Worm (Caenorhabditis elegans) whole organism, young adult: ENCODE results near the gene W03A5.1.
A peak's percentile ranks its signal among the peaks of the same experiment; 100 is the strongest.

Experiments used
- D2030.7 ChIP-seq: fragments of 200-800 bp; sonication (Bioruptor generic); IDR thresholded peaks from 2 replicates; pipeline ENCODE4 v1.3.6; 2022; ENCODE audit warnings: missing genetic modification reagents, missing genetic modification characterization, missing compliant biosample characterization
- F33H1.4 ChIP-seq: fragments of 200-800 bp; sonication (Bioruptor generic); IDR thresholded peaks from 2 replicates; pipeline ENCODE4 v1.3.6; 2022; ENCODE audit warnings: missing genetic modification reagents, missing genetic modification characterization, missing compliant biosample characterization
- F52B5.7 ChIP-seq: sonication (generic microtip); optimal IDR thresholded peaks from 2 replicates; lab custom pipeline; 2016; ENCODE audit warnings: mild to moderate bottlenecking, missing genetic modification characterization, missing compliant biosample characterization
- F57C9.4 ChIP-seq: sonication (generic microtip); optimal IDR thresholded peaks from 2 replicates; lab custom pipeline; 2017; ENCODE audit warnings: mild to moderate bottlenecking, missing genetic modification characterization, missing compliant biosample characterization
- Y56A3A.18 ChIP-seq: fragments of 200-800 bp; sonication (Bioruptor generic); IDR thresholded peaks from 2 replicates; pipeline ENCODE4 v1.3.6; 2022; ENCODE audit warnings: missing genetic modification reagents, missing genetic modification characterization, missing compliant biosample characterization
- Y79H2A.3 ChIP-seq: fragments of 200-800 bp; sonication (Bioruptor generic); conservative IDR thresholded peaks from 2 replicates; pipeline ENCODE4 v1.3.6; 2022; ENCODE audit warnings: missing genetic modification reagents, missing genetic modification characterization, missing compliant biosample characterization
- Y95B8A.8 ChIP-seq: fragments of 200-800 bp; sonication (Bioruptor generic); IDR thresholded peaks from 2 replicates; pipeline ENCODE4 v1.3.6; 2022; ENCODE audit warnings: missing genetic modification reagents, missing genetic modification characterization, missing compliant biosample characterization
- aptf-2 ChIP-seq: fragments of 200-800 bp; sonication (Bioruptor generic); conservative IDR thresholded peaks from 2 replicates; pipeline ENCODE4 v1.3.6; 2022; ENCODE audit warnings: missing genetic modification reagents, missing genetic modification characterization, missing compliant biosample characterization
- athp-1 ChIP-seq: sonication (generic microtip); optimal IDR thresholded peaks from 2 replicates; lab custom pipeline; 2017; ENCODE audit warnings: mild to moderate bottlenecking, missing genetic modification characterization, missing compliant biosample characterization
- attf-3 ChIP-seq: fragments of 200-800 bp; sonication (Bioruptor generic); conservative IDR thresholded peaks from 2 replicates; pipeline ENCODE4 v1.3.6; 2022; ENCODE audit warnings: missing genetic modification reagents, missing genetic modification characterization, missing compliant biosample characterization
- attf-5 ChIP-seq: fragments of 200-800 bp; sonication (Bioruptor generic); optimal IDR thresholded peaks from 2 replicates; lab custom pipeline; 2018; ENCODE audit warnings: mild to moderate bottlenecking, missing genetic modification characterization, missing compliant biosample characterization
- ceh-91 ChIP-seq: fragments of 200-800 bp; sonication (Bioruptor generic); IDR thresholded peaks from 2 replicates; pipeline ENCODE4 v1.3.6; 2022; ENCODE audit warnings: missing genetic modification reagents, missing genetic modification characterization, missing compliant biosample characterization
- dox-1 ChIP-seq: fragments of 200-800 bp; sonication (Bioruptor generic); IDR thresholded peaks from 2 replicates; pipeline ENCODE4 v1.3.6; 2022; ENCODE audit warnings: missing genetic modification reagents, missing genetic modification characterization, missing compliant biosample characterization
- efl-1 ChIP-seq: fragments of 150-350 bp; optimal IDR thresholded peaks from 2 replicates; lab custom pipeline; 2014; ENCODE audit warnings: missing biosample characterization, missing genetic modification reagents, missing genetic modification characterization
- ekl-4 ChIP-seq: fragments of 200-800 bp; sonication (Bioruptor generic); IDR thresholded peaks from 2 replicates; pipeline ENCODE4 v1.3.6; 2022; ENCODE audit warnings: missing genetic modification reagents, missing genetic modification characterization, missing compliant biosample characterization
- him-1 ChIP-seq: sonication (generic microtip); optimal IDR thresholded peaks from 2 replicates; lab custom pipeline; 2016; ENCODE audit warnings: missing genotype, missing genetic modification reagents, missing genetic modification characterization, missing compliant biosample characterization
- hlh-26 ChIP-seq: fragments of 200-800 bp; sonication (Bioruptor generic); conservative IDR thresholded peaks from 2 replicates; pipeline ENCODE4 v1.3.6; 2022; ENCODE audit warnings: missing genetic modification reagents, missing genetic modification characterization, missing compliant biosample characterization
- hmg-1.2 ChIP-seq: fragments of 200-800 bp; sonication (Bioruptor generic); IDR thresholded peaks from 2 replicates; pipeline ENCODE4 v1.3.6; 2022; ENCODE audit warnings: missing genetic modification reagents, missing genetic modification characterization, missing compliant biosample characterization
- hrde-1 ChIP-seq: sonication (generic microtip); optimal IDR thresholded peaks from 2 replicates; lab custom pipeline; 2016; ENCODE audit warnings: missing genetic modification characterization, mild to moderate bottlenecking, missing compliant biosample characterization, moderate library complexity, missing genotype, missing genetic modification reagents, borderline replicate concordance
- lin-54 ChIP-seq: fragments of 200-800 bp; sonication (Bioruptor generic); optimal IDR thresholded peaks from 2 replicates; lab custom pipeline; 2018; ENCODE audit warnings: mild to moderate bottlenecking, missing genetic modification characterization, missing compliant biosample characterization
- lsl-1 ChIP-seq: fragments of 200-800 bp; sonication (Bioruptor generic); optimal IDR thresholded peaks from 2 replicates; lab custom pipeline; 2018; ENCODE audit warnings: mild to moderate bottlenecking, missing genetic modification characterization, moderate library complexity, missing compliant biosample characterization
- madf-6 ChIP-seq: fragments of 200-800 bp; sonication (Bioruptor generic); IDR thresholded peaks from 2 replicates; pipeline ENCODE4 v1.3.6; 2022; ENCODE audit warnings: missing genetic modification reagents, missing genetic modification characterization, missing compliant biosample characterization
- madf-8 ChIP-seq: fragments of 200-800 bp; sonication (Bioruptor generic); conservative IDR thresholded peaks from 2 replicates; pipeline ENCODE4 v1.3.6; 2022; ENCODE audit warnings: missing genetic modification reagents, missing genetic modification characterization, missing compliant biosample characterization
- mcd-1 ChIP-seq: fragments of 200-800 bp; sonication (Bioruptor generic); IDR thresholded peaks from 2 replicates; pipeline ENCODE4 v1.3.6; 2022; ENCODE audit warnings: missing genetic modification reagents, missing genetic modification characterization, missing compliant biosample characterization
- mel-28 ChIP-seq: sonication (generic microtip); optimal IDR thresholded peaks from 2 replicates; lab custom pipeline; 2016; ENCODE audit warnings: borderline replicate concordance, mild to moderate bottlenecking, missing genetic modification characterization, missing compliant biosample characterization
- nfya-1 ChIP-seq: sonication (generic microtip); optimal IDR thresholded peaks from 2 replicates; lab custom pipeline; 2017; ENCODE audit warnings: antibody characterized with exemption, missing compliant biosample characterization, missing genetic modification characterization, borderline replicate concordance; ENCODE audit not compliant: insufficient read depth
- nfya-2 ChIP-seq: fragments of 200-800 bp; sonication (Bioruptor generic); IDR thresholded peaks from 2 replicates; pipeline ENCODE4 v1.3.6; 2022; ENCODE audit warnings: missing genetic modification reagents, missing genetic modification characterization, missing compliant biosample characterization
- nhr-27 ChIP-seq: fragments of 200-800 bp; sonication (Bioruptor generic); optimal IDR thresholded peaks from 2 replicates; lab custom pipeline; 2018; ENCODE audit warnings: mild to moderate bottlenecking, missing genetic modification characterization, moderate library complexity, missing compliant biosample characterization
- nhr-80 ChIP-seq: sonication (generic microtip); optimal IDR thresholded peaks from 2 replicates; lab custom pipeline; 2016; ENCODE audit warnings: missing genetic modification characterization, missing compliant biosample characterization
- pbrm-1 ChIP-seq: fragments of 200-800 bp; sonication (Bioruptor generic); IDR thresholded peaks from 2 replicates; pipeline ENCODE4 v1.3.6; 2022; ENCODE audit warnings: missing genetic modification reagents, missing genetic modification characterization, missing compliant biosample characterization
- pha-4 ChIP-seq: fragments of 150-350 bp; sonication (generic microtip); optimal IDR thresholded peaks from 2 replicates; lab custom pipeline; 2014; ENCODE audit warnings: missing biosample characterization, missing genetic modification reagents, missing genetic modification characterization
- rcor-1 ChIP-seq: fragments of 200-800 bp; sonication (Bioruptor generic); IDR thresholded peaks from 2 replicates; pipeline ENCODE4 v1.3.6; 2022; ENCODE audit warnings: missing genetic modification reagents, missing genetic modification characterization, missing compliant biosample characterization
- snpc-1.3 ChIP-seq: sonication (generic microtip); optimal IDR thresholded peaks from 2 replicates; lab custom pipeline; 2017; ENCODE audit warnings: missing genetic modification characterization, mild to moderate bottlenecking, missing compliant biosample characterization, antibody characterized with exemption, moderate library complexity, missing genotype, missing genetic modification reagents; ENCODE audit not compliant: insufficient read depth
- snpc-3.4 ChIP-seq: sonication (generic microtip); optimal IDR thresholded peaks from 2 replicates; lab custom pipeline; 2017; ENCODE audit warnings: missing genetic modification characterization, mild to moderate bottlenecking, missing compliant biosample characterization, antibody characterized with exemption, moderate library complexity, missing genotype, missing genetic modification reagents
- snpc-4 ChIP-seq, 5 experiments: fragments of 150-350 bp in 1 of 5; sonication (generic microtip) in 4 of 5; optimal IDR thresholded peaks; 2 replicates each; lab custom pipeline; 2014 to 2018; ENCODE audit warnings: missing genetic modification characterization in 5 of 5, missing biosample characterization in 3 of 5, antibody characterized with exemption in 2 of 5, mild to moderate bottlenecking in 2 of 5, missing compliant biosample characterization in 2 of 5, missing genotype in 2 of 5, moderate library complexity in 2 of 5, missing genetic modification reagents in 1 of 5
- somi-1 ChIP-seq: fragments of 200-800 bp; sonication (Bioruptor generic); optimal IDR thresholded peaks from 2 replicates; lab custom pipeline; 2018; ENCODE audit warnings: mild to moderate bottlenecking, missing genetic modification characterization, missing compliant biosample characterization
- tbp1 ChIP-seq: fragments of 200-800 bp; sonication (Bioruptor generic); optimal IDR thresholded peaks from 2 replicates; lab custom pipeline; 2018; ENCODE audit warnings: mild to moderate bottlenecking, missing genetic modification characterization, missing compliant biosample characterization
- tlf-1 ChIP-seq: fragments of 200-800 bp; sonication (Bioruptor generic); optimal IDR thresholded peaks from 2 replicates; lab custom pipeline; 2018; ENCODE audit warnings: mild to moderate bottlenecking, missing genetic modification characterization, missing compliant biosample characterization
- xnd-1 ChIP-seq: sonication (generic microtip); optimal IDR thresholded peaks from 2 replicates; lab custom pipeline; 2016; ENCODE audit warnings: missing genotype, missing genetic modification reagents, missing genetic modification characterization, missing compliant biosample characterization
- ztf-28 ChIP-seq: fragments of 200-800 bp; sonication (Bioruptor generic); IDR thresholded peaks from 2 replicates; pipeline ENCODE4 v1.3.6; 2022; ENCODE audit warnings: missing genetic modification reagents, missing genetic modification characterization, missing compliant biosample characterization

The W03A5.1 gene

DNA sequence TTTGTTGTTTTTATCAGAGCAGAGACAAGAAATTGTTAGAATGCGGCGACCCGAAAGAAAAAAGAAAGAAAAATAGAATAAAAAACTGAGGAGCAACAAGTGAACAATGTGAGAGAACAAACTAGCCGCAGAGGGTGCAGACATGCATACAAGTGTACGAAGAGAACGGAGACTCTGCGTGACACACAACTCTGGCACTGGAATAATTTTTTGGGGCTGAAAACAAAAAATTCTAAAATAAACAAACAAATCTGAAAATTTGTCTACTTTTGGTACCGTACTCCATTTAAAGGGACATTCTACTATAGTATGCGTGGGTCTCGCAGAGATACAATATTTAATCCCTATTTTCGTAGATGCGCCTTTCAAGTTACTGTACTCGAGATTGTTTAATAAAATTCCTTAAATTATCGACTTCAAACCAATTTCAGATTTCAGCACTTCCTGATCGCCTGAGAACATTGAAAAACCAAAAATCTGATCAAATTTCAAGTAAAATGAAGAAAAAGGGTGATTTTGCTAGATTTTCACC lies 32.6 kb upstream of the W03A5.1 start (continued):
- TF ChIP-seq Y95B8A.8 (GFP tag; lab: Robert Waterston, UW) (no peak), lsl-1 (GFP tag; lab: Kevin White, UChicago) (peak; percentile 94), xnd-1 (peak; percentile 78), nfya-1 (tag; lab: Kevin White, UChicago) (no peak), madf-8 (peak; percentile 67), dox-1 (GFP tag; lab: Robert Waterston, UW) (peak; percentile 44; the same call in 1 of the 2 replicates), athp-1 (peak; percentile 1)
- TF ChIP-seq, all 124 proteins: peak for 17

DNA sequence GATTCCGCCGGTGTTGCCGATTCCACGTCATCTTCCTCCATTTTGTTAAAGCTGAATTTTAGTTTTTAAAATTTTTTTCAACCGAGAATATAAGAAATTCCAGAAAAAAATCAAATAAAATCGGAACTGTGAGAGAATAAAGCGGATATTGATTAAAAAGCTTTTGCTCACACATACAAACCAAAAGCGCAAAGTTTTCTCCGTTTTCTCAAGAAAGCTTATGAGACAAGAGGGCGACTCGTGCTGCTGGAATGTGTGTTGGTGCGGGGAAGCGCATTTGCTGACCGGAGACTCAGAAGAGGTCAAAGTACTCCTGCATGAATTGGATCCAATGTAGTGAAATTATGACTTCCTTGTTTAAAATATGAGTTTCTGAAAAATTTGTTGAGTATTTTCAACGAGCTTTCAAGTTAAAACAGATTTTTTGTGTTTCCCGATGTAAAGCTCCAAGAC lies 27.8 kb upstream of the W03A5.1 start, which contains the start of gene paqr-2:
paqr-2 (minus strand) TSS at position 51 of the 453 bp plus-strand sequence.
- TF ChIP-seq pha-4 (tag; lab: Kevin White, UChicago) (peak; percentile 11), nhr-80 (tag; lab: Kevin White, UChicago) (peak; percentile 38), attf-5 (GFP tag; lab: Kevin White, UChicago) (peak; percentile 52), Y56A3A.18 (no peak), hmg-1.2 (GFP tag; lab: Robert Waterston, UW) (0 out of 2 replicates have a peak, but pooled peaks have one; percentile 18), attf-3 (GFP tag; lab: Robert Waterston, UW) (no peak), mcd-1 (GFP tag; lab: Robert Waterston, UW) (peak; percentile 56)
- TF ChIP-seq, all 124 proteins: peak for 5

ce11 chrIII:5380554-5380953 lies 27.1 kb upstream of the W03A5.1 start:
- TF ChIP-seq nhr-27 (tag; lab: Kevin White, UChicago), result no peak
- no peak for TF ChIP-seq mel-28 (tag; lab: Kevin White, UChicago)
- no peak for TF ChIP-seq attf-5 (GFP tag; lab: Kevin White, UChicago)
- TF ChIP-seq dox-1 (GFP tag; lab: Robert Waterston, UW), result peak; percentile 42; the same call in 1 of the 2 replicates
- TF ChIP-seq lsl-1 (GFP tag; lab: Kevin White, UChicago), result peak; percentile 99
- peak; percentile 5 for TF ChIP-seq snpc-1.3 (tag; lab: Kevin White, UChicago)
- TF ChIP-seq lin-54 (GFP tag; lab: Kevin White, UChicago), result peak; percentile 28
- no peak for TF ChIP-seq mcd-1 (GFP tag; lab: Robert Waterston, UW)
- peak; percentile 23 for TF ChIP-seq tbp1 (GFP tag; lab: Kevin White, UChicago)
- peak; percentile 76 for TF ChIP-seq madf-8
- peak; percentile 22 for TF ChIP-seq tlf-1 (GFP tag; lab: Kevin White, UChicago)
- 0 out of 2 replicates have a peak, but pooled peaks have one; percentile 9 for TF ChIP-seq rcor-1 (GFP tag; lab: Robert Waterston, UW)
- TF ChIP-seq Y95B8A.8 (GFP tag; lab: Robert Waterston, UW), result 0 out of 2 replicates have a peak, but pooled peaks have one; percentile 28
- TF ChIP-seq hrde-1 (tag; lab: Kevin White, UChicago), result no peak
- peak; percentile 29 for TF ChIP-seq efl-1
- no peak for TF ChIP-seq somi-1 (GFP tag; lab: Kevin White, UChicago)
- peak; percentile 75 for TF ChIP-seq snpc-3.4
- TF ChIP-seq ceh-91 (GFP tag; lab: Robert Waterston, UW), result peak; percentile 68
- peak; percentile 94 for TF ChIP-seq xnd-1
- 0 out of 2 replicates have a peak, but pooled peaks have one; percentile 20 for TF ChIP-seq Y79H2A.3 (GFP tag; lab: Robert Waterston, UW)
- TF ChIP-seq D2030.7 (GFP tag; lab: Robert Waterston, UW), result peak; percentile 65
- no peak for TF ChIP-seq nfya-2
- no peak for TF ChIP-seq hlh-26 (GFP tag; lab: Robert Waterston, UW)
- TF ChIP-seq madf-6 (GFP tag; lab: Robert Waterston, UW), result peak; percentile 91
- peak; percentile 56 for TF ChIP-seq him-1
- TF ChIP-seq snpc-4 (GFP tag; optimal IDR thresholded peaks at IDR 0.05; lab: Kevin White, UChicago), result no peak
- TF ChIP-seq snpc-4 (tag; optimal IDR thresholded peaks at IDR 0.05; lab: Kevin White, UChicago), result peak in 2 of 4 experiments; percentile 2 to 56
- TF ChIP-seq F52B5.7 (tag; lab: Kevin White, UChicago), result no peak
- peak; percentile 16 for TF ChIP-seq athp-1
- peak; percentile 93 for TF ChIP-seq F33H1.4 (GFP tag; lab: Robert Waterston, UW)
- TF ChIP-seq F57C9.4 (tag; lab: Kevin White, UChicago), result no peak
- TF ChIP-seq ekl-4 (GFP tag; lab: Robert Waterston, UW), result peak; percentile 36; the same call in 1 of the 2 replicates
- no peak for TF ChIP-seq aptf-2 (GFP tag; lab: Robert Waterston, UW)
- TF ChIP-seq ztf-28, result no peak
- no peak for TF ChIP-seq pbrm-1 (GFP tag; lab: Robert Waterston, UW)
